Worm (Caenorhabditis elegans): ENCODE results near the gene php-3.

ce11 chrIII:12028769-12029168, 48.6 kb downstream of the php-3 start, which contains the start of gene Y79H2A.12:
- TF ChIP-seq dao-5 (tag; optimal IDR thresholded peaks at IDR 0.05) (no peak), him-1 (tag; optimal IDR thresholded peaks at IDR 0.05) (no peak), W03F9.2 (tag; optimal IDR thresholded peaks at IDR 0.05) (no peak)

Measured in whole organism, L4/young adult.